Worm (Caenorhabditis elegans): ENCODE results near the gene adt-3.

DNA sequence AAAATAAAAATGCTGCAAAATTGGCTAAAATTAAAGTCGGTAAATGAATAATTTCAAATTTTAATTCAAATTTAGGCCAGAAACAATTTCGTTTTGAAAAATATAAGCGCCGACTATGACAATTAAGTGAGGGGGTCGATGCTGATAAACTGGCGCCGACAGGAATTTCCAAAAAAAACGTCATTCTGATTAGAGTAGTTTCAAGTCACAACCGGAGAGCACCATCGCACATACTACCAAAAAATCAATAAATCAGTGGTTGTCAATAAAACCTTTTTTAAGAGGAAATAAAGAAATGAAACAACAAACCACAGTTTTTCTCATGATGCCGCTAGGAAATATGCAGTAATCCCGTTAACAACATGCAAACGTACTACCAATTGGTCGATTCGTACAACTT lies 17.6 kb downstream of the adt-3 start:
- no peak for TF ChIP-seq T22C8.4 (GFP tag; IDR thresholded peaks at IDR 0.05)
- no peak for TF ChIP-seq flt-1 (GFP tag; IDR thresholded peaks at IDR 0.05)
- TF ChIP-seq ref-1 (GFP tag; conservative IDR thresholded peaks at IDR 0.05): no peak
- no peak for TF ChIP-seq med-1 (GFP tag; optimal IDR thresholded peaks at IDR 0.05; ENCODE audit: insufficient read depth)
- no peak for TF ChIP-seq tab-1 (GFP tag; IDR thresholded peaks at IDR 0.05)
- no peak for TF ChIP-seq klf-2 (GFP tag; conservative IDR thresholded peaks at IDR 0.05)
